Worm (Caenorhabditis elegans) whole organism, L3 larva: ENCODE results near the gene ddx-19.

ENCODE experiments used
- ZK546.5 ChIP-seq: sonication (generic microtip); optimal IDR thresholded peaks from 2 replicates; lab custom pipeline; 2017; ENCODE audit warnings: missing biosample characterization, missing genetic modification characterization
- aly-2 ChIP-seq: fragments of 150-350 bp; optimal IDR thresholded peaks from 2 replicates; lab custom pipeline; 2014; ENCODE audit warnings: missing biosample characterization, missing genetic modification characterization
- ama-1 ChIP-seq: fragments of 150-350 bp; optimal IDR thresholded peaks from 2 replicates; lab custom pipeline; 2018
- ceh-16 ChIP-seq: sonication (generic microtip); optimal IDR thresholded peaks from 2 replicates; lab custom pipeline; 2017; ENCODE audit warnings: missing biosample characterization, missing genetic modification characterization
- ceh-28 ChIP-seq: fragments of 150-350 bp; optimal IDR thresholded peaks from 2 replicates; lab custom pipeline; 2014; ENCODE audit warnings: missing biosample characterization, missing genetic modification reagents, missing genetic modification characterization
- ceh-82 ChIP-seq: fragments of 150-350 bp; optimal IDR thresholded peaks from 2 replicates; lab custom pipeline; 2014; ENCODE audit warnings: missing biosample characterization, missing genetic modification characterization
- daf-12 ChIP-seq: fragments of 150-350 bp; optimal IDR thresholded peaks from 2 replicates; lab custom pipeline; 2014; ENCODE audit warnings: missing biosample characterization, missing genetic modification reagents, missing genetic modification characterization
- egl-27 ChIP-seq: sonication (generic microtip); optimal IDR thresholded peaks from 4 replicates; lab custom pipeline; 2017; ENCODE audit warnings: missing biosample characterization, missing genetic modification reagents, missing genetic modification characterization
- egl-5 ChIP-seq: fragments of 150-350 bp; optimal IDR thresholded peaks from 2 replicates; lab custom pipeline; 2017; ENCODE audit warnings: missing biosample characterization, missing genetic modification reagents, missing genetic modification characterization, inconsistent platforms
- elt-1 ChIP-seq: fragments of 150-350 bp; optimal IDR thresholded peaks from 2 replicates; lab custom pipeline; 2014; ENCODE audit warnings: missing biosample characterization, missing genetic modification characterization
- elt-2 ChIP-seq: sonication (generic microtip); optimal IDR thresholded peaks from 2 replicates; lab custom pipeline; 2016; ENCODE audit warnings: missing genetic modification reagents, mild to moderate bottlenecking, missing genetic modification characterization, missing compliant biosample characterization
- eor-1 ChIP-seq, 2 experiments: fragments of 150-350 bp; optimal IDR thresholded peaks; 2 replicates each; lab custom pipeline; 2014 to 2018; ENCODE audit warnings: missing biosample characterization in 2 of 2, missing genetic modification characterization in 2 of 2
- fkh-10 ChIP-seq: sonication (generic microtip); optimal IDR thresholded peaks from 2 replicates; lab custom pipeline; 2017; ENCODE audit warnings: missing biosample characterization, missing genetic modification reagents, missing genetic modification characterization
- fos-1 ChIP-seq: fragments of 150-350 bp; optimal IDR thresholded peaks from 2 replicates; lab custom pipeline; 2014; ENCODE audit warnings: missing biosample characterization, missing genetic modification characterization
- hmg-11 ChIP-seq: sonication (generic microtip); optimal IDR thresholded peaks from 2 replicates; lab custom pipeline; 2016; ENCODE audit warnings: missing genetic modification characterization, missing compliant biosample characterization
- jun-1 ChIP-seq: fragments of 150-350 bp; optimal IDR thresholded peaks from 2 replicates; lab custom pipeline; 2014; ENCODE audit warnings: missing biosample characterization, missing genetic modification reagents, missing genetic modification characterization
- lin-15B ChIP-seq: fragments of 150-350 bp; optimal IDR thresholded peaks from 2 replicates; lab custom pipeline; 2014; ENCODE audit warnings: missing biosample characterization, missing genetic modification characterization
- lin-39 ChIP-seq: fragments of 150-350 bp; optimal IDR thresholded peaks from 2 replicates; lab custom pipeline; 2018; ENCODE audit warnings: missing biosample characterization, missing genetic modification reagents, missing genetic modification characterization
- lsy-12 ChIP-seq: sonication (generic microtip); optimal IDR thresholded peaks from 2 replicates; lab custom pipeline; 2016; ENCODE audit warnings: mild to moderate bottlenecking, missing genetic modification characterization, missing compliant biosample characterization
- mdl-1 ChIP-seq: fragments of 150-350 bp; optimal IDR thresholded peaks from 2 replicates; lab custom pipeline; 2014; ENCODE audit warnings: missing biosample characterization, missing genetic modification characterization
- mml-1 ChIP-seq: fragments of 150-350 bp; sonication (generic microtip); optimal IDR thresholded peaks from 3 replicates; lab custom pipeline; 2014; ENCODE audit warnings: missing biosample characterization, missing genetic modification characterization
- nfya-1 ChIP-seq: sonication (generic microtip); optimal IDR thresholded peaks from 2 replicates; lab custom pipeline; 2017; ENCODE audit warnings: missing genetic modification characterization, mild to moderate bottlenecking, missing compliant biosample characterization, antibody characterized with exemption, moderate library complexity; ENCODE audit not compliant: insufficient read depth
- nhr-11 ChIP-seq: fragments of 150-350 bp; optimal IDR thresholded peaks from 2 replicates; lab custom pipeline; 2014; ENCODE audit warnings: missing biosample characterization, missing genetic modification characterization
- nhr-12 ChIP-seq: fragments of 150-350 bp; optimal IDR thresholded peaks from 2 replicates; lab custom pipeline; 2014; ENCODE audit warnings: missing biosample characterization, missing genetic modification characterization
- nhr-23 ChIP-seq: fragments of 150-350 bp; optimal IDR thresholded peaks from 2 replicates; lab custom pipeline; 2014; ENCODE audit warnings: missing biosample characterization, missing genetic modification reagents, missing genetic modification characterization
- nhr-237 ChIP-seq: fragments of 150-350 bp; optimal IDR thresholded peaks from 2 replicates; lab custom pipeline; 2014; ENCODE audit warnings: missing biosample characterization, missing genetic modification characterization
- nhr-76 ChIP-seq: fragments of 150-350 bp; sonication (generic microtip); optimal IDR thresholded peaks from 5 replicates; lab custom pipeline; 2014; ENCODE audit warnings: missing biosample characterization, missing genetic modification characterization
- nhr-77 ChIP-seq: fragments of 150-350 bp; optimal IDR thresholded peaks from 2 replicates; lab custom pipeline; 2014; ENCODE audit warnings: missing biosample characterization, missing genetic modification characterization
- pha-4 ChIP-seq: fragments of 150-350 bp; optimal IDR thresholded peaks from 2 replicates; lab custom pipeline; 2014; ENCODE audit warnings: missing biosample characterization, missing genetic modification reagents, missing genetic modification characterization
- pqm-1 ChIP-seq: fragments of 150-350 bp; optimal IDR thresholded peaks from 2 replicates; lab custom pipeline; 2017; ENCODE audit warnings: missing biosample characterization, missing genetic modification characterization, inconsistent platforms
- skn-1 ChIP-seq: fragments of 150-350 bp; optimal IDR thresholded peaks from 2 replicates; lab custom pipeline; 2014; ENCODE audit warnings: missing biosample characterization, missing genetic modification characterization
- tbx-2 ChIP-seq: sonication (generic microtip); optimal IDR thresholded peaks from 2 replicates; lab custom pipeline; 2016; ENCODE audit warnings: mild to moderate bottlenecking, missing genetic modification characterization, missing compliant biosample characterization
- unc-39 ChIP-seq: sonication (generic microtip); optimal IDR thresholded peaks from 4 replicates; lab custom pipeline; 2017; ENCODE audit warnings: missing biosample characterization, missing genetic modification characterization
- unc-62 ChIP-seq: fragments of 150-350 bp; sonication (generic microtip); optimal IDR thresholded peaks from 4 replicates; lab custom pipeline; 2014; ENCODE audit warnings: missing biosample characterization, missing genetic modification reagents, missing genetic modification characterization
- zag-1 ChIP-seq: fragments of 150-350 bp; optimal IDR thresholded peaks from 2 replicates; lab custom pipeline; 2014; ENCODE audit warnings: missing biosample characterization, missing genetic modification characterization
- ztf-11 ChIP-seq: fragments of 150-350 bp; optimal IDR thresholded peaks from 2 replicates; lab custom pipeline; 2014; ENCODE audit warnings: missing biosample characterization, missing genetic modification characterization
- ztf-4 ChIP-seq: fragments of 150-350 bp; optimal IDR thresholded peaks from 2 replicates; lab custom pipeline; 2014; ENCODE audit warnings: missing biosample characterization, missing genetic modification characterization

ddx-19 gene

DNA sequence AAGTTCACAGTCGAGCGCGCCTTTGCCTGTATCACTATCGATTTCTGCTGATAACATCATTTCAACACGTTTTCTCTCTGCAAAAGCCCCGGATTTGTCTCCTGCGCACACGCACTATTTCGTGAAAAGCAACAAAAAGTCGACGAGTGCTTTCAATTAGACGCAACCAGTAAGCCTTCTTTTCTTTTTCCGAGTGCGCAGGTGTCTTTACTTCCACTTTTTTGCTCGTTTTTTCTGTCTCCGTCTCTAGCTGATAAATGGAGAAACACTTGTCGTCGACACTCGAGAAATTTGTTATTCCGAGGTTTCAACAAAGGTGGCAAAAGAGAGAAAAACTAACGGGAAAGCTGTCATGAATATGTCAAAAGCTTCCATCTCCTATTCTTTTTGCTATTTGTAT, 6.9 kb downstream of the ddx-19 start:
- no peak for TF ChIP-seq aly-2 (tag; lab: Kevin White, UChicago)
- TF ChIP-seq lin-15B (tag; lab: Kevin White, UChicago) = no peak
- TF ChIP-seq pha-4 (tag; lab: Kevin White, UChicago) = peak; percentile 25
- peak; percentile 3 for TF ChIP-seq nfya-1 (tag; lab: Kevin White, UChicago)
- no peak for TF ChIP-seq ceh-16 (tag; lab: Kevin White, UChicago)
- TF ChIP-seq lin-39 (tag; lab: Kevin White, UChicago) = no peak
- TF ChIP-seq elt-2 (tag; lab: Kevin White, UChicago) = peak; percentile 4

DNA sequence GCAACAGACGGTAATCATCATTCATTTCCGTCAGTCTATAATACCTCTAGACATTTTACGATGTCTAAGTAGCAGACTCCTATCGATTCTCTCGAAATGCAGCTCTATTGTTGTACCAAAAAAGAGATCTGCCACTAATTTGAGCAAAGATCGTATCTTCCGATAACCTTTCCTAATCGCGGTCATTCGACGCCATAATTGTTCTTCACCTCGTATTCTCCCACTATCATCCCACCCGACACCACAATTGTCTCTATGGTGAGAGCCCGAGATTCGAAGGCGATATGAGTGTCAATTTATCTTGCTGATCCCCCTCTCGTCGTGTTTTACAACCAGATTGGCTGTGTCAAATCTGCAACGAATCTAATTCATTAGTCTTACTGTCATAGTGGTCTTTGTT, 10.7 kb downstream of the ddx-19 start:
- TF ChIP-seq ZK546.5 (tag; lab: Kevin White, UChicago) (no peak), pha-4 (tag; lab: Kevin White, UChicago) (no peak), eor-1 (tag; optimal IDR thresholded peaks at IDR 0.05; lab: Kevin White, UChicago) (no peak), fos-1 (tag; lab: Kevin White, UChicago) (no peak), nhr-12 (tag; lab: Kevin White, UChicago) (no peak), jun-1 (tag; lab: Kevin White, UChicago) (no peak), elt-1 (tag; lab: Kevin White, UChicago) (no peak), aly-2 (tag; lab: Kevin White, UChicago) (no peak), nhr-237 (no peak), ztf-4 (no peak), pqm-1 (tag; lab: Kevin White, UChicago) (no peak), nhr-76 (tag; lab: Kevin White, UChicago) (no peak), ama-1 (no peak), unc-62 (GFP tag; lab: Kevin White, UChicago) (no peak), nfya-1 (tag; lab: Kevin White, UChicago) (no peak), daf-12 (no peak), skn-1 (tag; lab: Kevin White, UChicago) (no peak), tbx-2 (no peak), mml-1 (tag; lab: Kevin White, UChicago) (no peak)

DNA sequence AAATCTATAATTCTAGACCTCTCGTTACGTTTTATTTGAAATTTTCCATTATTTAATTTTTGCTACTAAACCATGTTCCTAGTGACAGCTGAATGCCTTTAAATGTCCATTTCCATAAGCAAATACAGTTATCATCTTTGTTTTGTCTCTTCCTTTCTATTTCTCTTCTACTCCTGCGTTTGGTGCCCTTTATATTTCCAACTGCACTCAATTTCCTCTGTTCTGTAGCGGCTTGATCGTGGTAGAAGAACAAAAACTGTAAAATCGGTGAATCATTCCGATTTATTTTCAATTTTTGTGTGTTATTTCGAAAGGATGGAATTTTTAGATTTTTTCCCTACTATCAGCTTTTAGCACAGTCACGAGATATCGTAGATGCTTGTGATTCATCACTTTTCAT, 11.2 kb downstream of the ddx-19 start:
- TF ChIP-seq pqm-1 (tag; lab: Kevin White, UChicago) (peak; percentile 24), pha-4 (tag; lab: Kevin White, UChicago) (no peak), elt-2 (tag; lab: Kevin White, UChicago) (peak; percentile 21)

- TF ChIP-seq mdl-1 = no peak
- TF ChIP-seq nhr-11 (tag; lab: Kevin White, UChicago) = no peak
- TF ChIP-seq elt-2 (tag; lab: Kevin White, UChicago) = no peak
- no peak for TF ChIP-seq nhr-12 (tag; lab: Kevin White, UChicago)
- no peak for TF ChIP-seq ceh-82
- TF ChIP-seq ztf-11 (tag; lab: Kevin White, UChicago) = no peak
- no peak for TF ChIP-seq tbx-2
- TF ChIP-seq hmg-11 (tag; lab: Kevin White, UChicago) = no peak
- TF ChIP-seq unc-39 = no peak
- TF ChIP-seq egl-27 (tag; lab: Kevin White, UChicago) = no peak
- TF ChIP-seq nhr-77 (tag; lab: Kevin White, UChicago) = no peak
- TF ChIP-seq mml-1 (tag; lab: Kevin White, UChicago) = no peak
- TF ChIP-seq pha-4 (tag; lab: Kevin White, UChicago) = no peak
- no peak for TF ChIP-seq lin-39 (tag; lab: Kevin White, UChicago)
- TF ChIP-seq lin-15B (tag; lab: Kevin White, UChicago) = no peak
- no peak for TF ChIP-seq aly-2 (tag; lab: Kevin White, UChicago)
- no peak for TF ChIP-seq lsy-12
- no peak for TF ChIP-seq ceh-16 (tag; lab: Kevin White, UChicago)
- TF ChIP-seq eor-1 (tag; optimal IDR thresholded peaks at IDR 0.05; lab: Kevin White, UChicago) = no peak
Observed at ce11 chrII:8896541-8896940, 11.8 kb downstream of the ddx-19 start, which contains the start of gene lat-1. TSS of gene lat-1 (plus strand) at chrII:8896841.

DNA sequence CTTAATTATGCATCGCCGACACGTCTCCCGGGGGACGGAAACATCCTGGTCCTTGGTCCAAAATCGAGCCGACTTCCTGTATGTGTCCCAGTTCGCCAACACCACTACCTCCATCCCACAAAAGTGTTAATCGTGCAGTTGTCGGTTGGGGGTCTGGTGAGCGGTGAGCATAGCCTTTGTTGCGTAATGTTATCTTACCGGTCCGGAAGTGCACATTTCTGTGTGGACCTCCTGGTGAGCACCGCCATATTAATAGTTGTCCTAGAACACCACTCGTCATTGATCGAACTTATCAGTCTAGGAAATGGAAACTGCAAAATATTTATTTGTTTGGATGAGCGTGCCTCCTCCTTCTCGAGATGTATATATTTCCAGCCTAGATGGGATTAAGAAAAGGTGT, 12.5 kb downstream of the ddx-19 start:
- TF ChIP-seq ceh-28 (tag; lab: Kevin White, UChicago) = no peak
- no peak for TF ChIP-seq lin-39 (tag; lab: Kevin White, UChicago)
- TF ChIP-seq unc-62 (GFP tag; lab: Kevin White, UChicago) = no peak
- TF ChIP-seq egl-5 (tag; lab: Kevin White, UChicago) = no peak
- no peak for TF ChIP-seq nhr-11 (tag; lab: Kevin White, UChicago)
- no peak for TF ChIP-seq hmg-11 (tag; lab: Kevin White, UChicago)
- TF ChIP-seq ceh-82 = no peak
- TF ChIP-seq lsy-12 = no peak
- no peak for TF ChIP-seq mml-1 (tag; lab: Kevin White, UChicago)
- no peak for TF ChIP-seq fkh-10 (GFP tag; lab: Kevin White, UChicago)
- no peak for TF ChIP-seq nhr-23
- no peak for TF ChIP-seq ztf-11 (tag; lab: Kevin White, UChicago)
- no peak for TF ChIP-seq skn-1 (tag; lab: Kevin White, UChicago)
- TF ChIP-seq nhr-12 (tag; lab: Kevin White, UChicago) = no peak
- TF ChIP-seq nhr-76 (tag; lab: Kevin White, UChicago) = no peak
- no peak for TF ChIP-seq zag-1 (tag; lab: Kevin White, UChicago)
